Worm (Caenorhabditis elegans) whole organism, late embryonic: Measurements from ENCODE around the gene ZK686.3.

ENCODE experiments used
- C08G9.2 ChIP-seq: sonication (generic microtip); optimal IDR thresholded peaks from 2 replicates; lab custom pipeline; 2016; ENCODE audit warnings: mild to moderate bottlenecking, missing genetic modification characterization, moderate library complexity, missing compliant biosample characterization
- F13H6.1 ChIP-seq: sonication (generic microtip); optimal IDR thresholded peaks from 2 replicates; lab custom pipeline; 2016; ENCODE audit warnings: missing genetic modification characterization, missing compliant biosample characterization
- K02D7.2 ChIP-seq: sonication (generic microtip); optimal IDR thresholded peaks from 2 replicates; lab custom pipeline; 2017; ENCODE audit warnings: mild to moderate bottlenecking, missing genetic modification characterization, missing compliant biosample characterization
- Y22D7AL.16 ChIP-seq: sonication (generic microtip); optimal IDR thresholded peaks from 2 replicates; lab custom pipeline; 2016; ENCODE audit warnings: missing genetic modification characterization, missing compliant biosample characterization
- ahr-1 ChIP-seq: sonication (generic microtip); optimal IDR thresholded peaks from 2 replicates; lab custom pipeline; 2016; ENCODE audit warnings: missing genetic modification characterization, missing compliant biosample characterization
- ama-1 ChIP-seq: fragments of 150-350 bp; optimal IDR thresholded peaks from 2 replicates; lab custom pipeline; 2014
- ceh-14 ChIP-seq: sonication (generic microtip); optimal IDR thresholded peaks from 2 replicates; lab custom pipeline; 2016; ENCODE audit warnings: missing genotype, missing genetic modification characterization, missing compliant biosample characterization
- ceh-18 ChIP-seq: sonication (generic microtip); optimal IDR thresholded peaks from 2 replicates; lab custom pipeline; 2016; ENCODE audit warnings: missing genetic modification characterization, missing compliant biosample characterization
- ceh-2 ChIP-seq: sonication (generic microtip); optimal IDR thresholded peaks from 2 replicates; lab custom pipeline; 2016; ENCODE audit warnings: missing genotype, missing genetic modification characterization, missing compliant biosample characterization
- ceh-22 ChIP-seq: sonication (generic microtip); optimal IDR thresholded peaks from 2 replicates; lab custom pipeline; 2017; ENCODE audit warnings: missing biosample characterization, missing genetic modification characterization
- ceh-24 ChIP-seq: sonication (generic microtip); optimal IDR thresholded peaks from 2 replicates; lab custom pipeline; 2016; ENCODE audit warnings: mild to moderate bottlenecking, missing genetic modification characterization, missing compliant biosample characterization
- ceh-31 ChIP-seq: sonication (generic microtip); optimal IDR thresholded peaks from 2 replicates; lab custom pipeline; 2016; ENCODE audit warnings: missing genetic modification characterization, missing compliant biosample characterization
- ceh-34 ChIP-seq: sonication (generic microtip); optimal IDR thresholded peaks from 2 replicates; lab custom pipeline; 2016; ENCODE audit warnings: mild to moderate bottlenecking, missing genetic modification characterization, missing compliant biosample characterization
- ceh-6 ChIP-seq: fragments of 200-800 bp; sonication (Bioruptor generic); optimal IDR thresholded peaks from 2 replicates; lab custom pipeline; 2018; ENCODE audit warnings: mild to moderate bottlenecking, missing genetic modification characterization, missing compliant biosample characterization
- ceh-9 ChIP-seq: sonication (generic microtip); optimal IDR thresholded peaks from 2 replicates; lab custom pipeline; 2016; ENCODE audit warnings: mild to moderate bottlenecking, missing genetic modification characterization, inconsistent platforms, missing compliant biosample characterization
- che-1 ChIP-seq: sonication (generic microtip); optimal IDR thresholded peaks from 2 replicates; lab custom pipeline; 2016; ENCODE audit warnings: mild to moderate bottlenecking, missing genetic modification characterization, missing compliant biosample characterization
- dve-1 ChIP-seq: sonication (generic microtip); optimal IDR thresholded peaks from 2 replicates; lab custom pipeline; 2017; ENCODE audit warnings: antibody characterized with exemption, mild to moderate bottlenecking, missing genetic modification characterization, missing compliant biosample characterization
- elt-4 ChIP-seq: sonication (generic microtip); optimal IDR thresholded peaks from 2 replicates; lab custom pipeline; 2016; ENCODE audit warnings: missing genetic modification characterization, missing compliant biosample characterization
- fax-1 ChIP-seq: sonication (generic microtip); optimal IDR thresholded peaks from 2 replicates; lab custom pipeline; 2016; ENCODE audit warnings: missing genotype, missing genetic modification characterization, missing compliant biosample characterization
- fkh-6 ChIP-seq: sonication (generic microtip); optimal IDR thresholded peaks from 2 replicates; lab custom pipeline; 2016; ENCODE audit warnings: missing genetic modification characterization, missing compliant biosample characterization
- hlh-13 ChIP-seq: fragments of 200-800 bp; sonication (Bioruptor generic); optimal IDR thresholded peaks from 2 replicates; lab custom pipeline; 2018; ENCODE audit warnings: mild to moderate bottlenecking, missing genetic modification characterization, missing compliant biosample characterization
- hlh-15 ChIP-seq: sonication (generic microtip); optimal IDR thresholded peaks from 2 replicates; lab custom pipeline; 2016; ENCODE audit warnings: missing genetic modification characterization, missing compliant biosample characterization
- lim-6 ChIP-seq: sonication (generic microtip); optimal IDR thresholded peaks from 2 replicates; lab custom pipeline; 2016; ENCODE audit warnings: missing genetic modification characterization, missing compliant biosample characterization
- lin-11 ChIP-seq: fragments of 200-800 bp; sonication (Bioruptor generic); optimal IDR thresholded peaks from 2 replicates; lab custom pipeline; 2018; ENCODE audit warnings: mild to moderate bottlenecking, missing genetic modification characterization, missing compliant biosample characterization
- nfya-1 ChIP-seq: sonication (generic microtip); optimal IDR thresholded peaks from 2 replicates; lab custom pipeline; 2017; ENCODE audit warnings: missing genetic modification characterization, mild to moderate bottlenecking, missing compliant biosample characterization, antibody characterized with exemption, moderate library complexity
- nhr-11 ChIP-seq: fragments of 150-350 bp; optimal IDR thresholded peaks from 2 replicates; lab custom pipeline; 2014; ENCODE audit warnings: missing biosample characterization, missing genetic modification characterization
- nhr-232 ChIP-seq: sonication (generic microtip); optimal IDR thresholded peaks from 2 replicates; lab custom pipeline; 2016; ENCODE audit warnings: missing genetic modification characterization, missing compliant biosample characterization
- odd-2 ChIP-seq: sonication (generic microtip); optimal IDR thresholded peaks from 2 replicates; lab custom pipeline; 2017; ENCODE audit warnings: antibody characterized with exemption, mild to moderate bottlenecking, missing genetic modification characterization, missing compliant biosample characterization
- pax-1 ChIP-seq: fragments of 150-350 bp; optimal IDR thresholded peaks from 2 replicates; lab custom pipeline; 2014; ENCODE audit warnings: missing biosample characterization, missing genetic modification characterization
- pha-4 ChIP-seq: fragments of 150-350 bp; optimal IDR thresholded peaks from 2 replicates; lab custom pipeline; 2018; ENCODE audit warnings: missing biosample characterization, missing genetic modification reagents, missing genetic modification characterization
- pros-1 ChIP-seq: fragments of 150-350 bp; optimal IDR thresholded peaks from 2 replicates; lab custom pipeline; 2014; ENCODE audit warnings: missing biosample characterization, missing genetic modification reagents, missing genetic modification characterization
- ref-2 ChIP-seq: sonication (generic microtip); optimal IDR thresholded peaks from 2 replicates; lab custom pipeline; 2016; ENCODE audit warnings: missing genetic modification characterization, missing compliant biosample characterization
- sdc-2 ChIP-seq: sonication (generic microtip); optimal IDR thresholded peaks from 2 replicates; lab custom pipeline; 2016; ENCODE audit warnings: missing genotype, missing genetic modification characterization, missing compliant biosample characterization
- sox-2 ChIP-seq: fragments of 200-800 bp; sonication (Bioruptor generic); IDR thresholded peaks from 2 replicates; pipeline ENCODE4 v1.3.6; 2022; ENCODE audit warnings: missing genetic modification reagents, missing genetic modification characterization, missing compliant biosample characterization
- sox-4 ChIP-seq: sonication (generic microtip); optimal IDR thresholded peaks from 2 replicates; lab custom pipeline; 2017; ENCODE audit warnings: mild to moderate bottlenecking, missing genetic modification characterization, inconsistent platforms, missing compliant biosample characterization
- tbx-7 ChIP-seq: sonication (generic microtip); optimal IDR thresholded peaks from 2 replicates; lab custom pipeline; 2016; ENCODE audit warnings: missing genotype, missing genetic modification characterization, missing compliant biosample characterization
- unc-42 ChIP-seq: sonication (generic microtip); optimal IDR thresholded peaks from 2 replicates; lab custom pipeline; 2016; ENCODE audit warnings: missing genotype, missing genetic modification characterization, missing compliant biosample characterization
- unc-86 ChIP-seq: sonication (generic microtip); optimal IDR thresholded peaks from 2 replicates; lab custom pipeline; 2016; ENCODE audit warnings: missing genetic modification characterization, missing compliant biosample characterization
- ztf-16 ChIP-seq: sonication (generic microtip); optimal IDR thresholded peaks from 2 replicates; lab custom pipeline; 2017; ENCODE audit warnings: missing genetic modification characterization, missing compliant biosample characterization

Gene ZK686.3

ce11 chrIII:7812208-7812880 lies 43.5 kb upstream of the ZK686.3 start (continued):
- TF ChIP-seq ceh-6 (GFP tag; lab: Kevin White, UChicago) (no peak), ceh-31 (tag; lab: Kevin White, UChicago) (no peak), sox-2 (GFP tag; lab: Robert Waterston, UW) (no peak), ceh-14 (tag; lab: Kevin White, UChicago) (peak; percentile 34), pha-4 (tag; lab: Kevin White, UChicago) (no peak), sox-4 (no peak), odd-2 (tag; lab: Kevin White, UChicago) (no peak), ceh-24 (tag; lab: Kevin White, UChicago) (no peak), ceh-9 (no peak), hlh-13 (GFP tag; lab: Kevin White, UChicago) (no peak), nfya-1 (tag; lab: Kevin White, UChicago) (peak; percentile 98), elt-4 (tag; lab: Kevin White, UChicago) (no peak), Y22D7AL.16 (tag; lab: Kevin White, UChicago) (no peak), tbx-7 (tag; lab: Kevin White, UChicago) (no peak), ceh-2 (tag; lab: Kevin White, UChicago) (no peak), ceh-22 (tag; lab: Kevin White, UChicago) (no peak)

DNA sequence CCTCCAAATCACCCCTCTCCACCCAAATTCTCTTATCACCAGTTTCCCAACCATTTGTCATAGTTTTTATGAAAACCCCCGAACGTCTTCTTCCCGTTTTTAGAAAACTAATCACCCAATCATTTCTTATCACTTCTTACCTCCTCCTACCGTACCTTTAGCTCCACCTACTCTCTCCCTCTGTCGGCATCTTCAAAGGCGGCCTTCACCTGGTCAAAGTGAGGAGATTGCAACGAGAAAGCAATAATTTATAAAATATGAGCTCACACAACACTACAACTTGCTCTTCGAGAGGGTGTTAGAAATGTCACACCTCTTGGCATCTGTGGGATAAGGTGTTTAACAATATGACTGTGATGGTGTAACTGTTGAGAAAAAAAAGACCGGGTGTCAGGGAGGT lies 40.2 kb upstream of the ZK686.3 start:
- TF ChIP-seq F13H6.1 (no peak), ama-1 (lab: Kevin White, UChicago) (no peak), pax-1 (tag; lab: Kevin White, UChicago) (no peak), ahr-1 (tag; lab: Kevin White, UChicago) (no peak), lim-6 (tag; lab: Kevin White, UChicago) (no peak), K02D7.2 (tag; lab: Kevin White, UChicago) (no peak), nhr-232 (tag; lab: Kevin White, UChicago) (no peak), elt-4 (tag; lab: Kevin White, UChicago) (no peak), lin-11 (no peak), dve-1 (tag; lab: Kevin White, UChicago) (no peak), unc-86 (tag; lab: Kevin White, UChicago) (no peak), ceh-22 (tag; lab: Kevin White, UChicago) (no peak), fax-1 (tag; lab: Kevin White, UChicago) (no peak), che-1 (tag; lab: Kevin White, UChicago) (no peak)

ce11 chrIII:7806947-7807346 lies 38.1 kb upstream of the ZK686.3 start:
- TF ChIP-seq fax-1 (tag; lab: Kevin White, UChicago) = no peak
- TF ChIP-seq dve-1 (tag; lab: Kevin White, UChicago) = no peak
- no peak for TF ChIP-seq ceh-9
- no peak for TF ChIP-seq C08G9.2 (tag; lab: Kevin White, UChicago)
- no peak for TF ChIP-seq unc-42 (tag; lab: Kevin White, UChicago)
- no peak for TF ChIP-seq ref-2 (tag; lab: Kevin White, UChicago)
- TF ChIP-seq ceh-34 (tag; lab: Kevin White, UChicago) = no peak
- no peak for TF ChIP-seq ceh-18 (tag; lab: Kevin White, UChicago)
- no peak for TF ChIP-seq odd-2 (tag; lab: Kevin White, UChicago)
- no peak for TF ChIP-seq sdc-2 (tag; lab: Kevin White, UChicago)
- TF ChIP-seq elt-4 (tag; lab: Kevin White, UChicago) = no peak
- no peak for TF ChIP-seq pros-1 (tag; lab: Kevin White, UChicago)
- no peak for TF ChIP-seq F13H6.1
- no peak for TF ChIP-seq hlh-15 (tag; lab: Kevin White, UChicago)
- TF ChIP-seq nhr-11 (tag; lab: Kevin White, UChicago) = no peak
- no peak for TF ChIP-seq ama-1 (lab: Kevin White, UChicago)
- TF ChIP-seq ztf-16 = no peak
- no peak for TF ChIP-seq fkh-6 (tag; lab: Kevin White, UChicago)
